Worm (Caenorhabditis elegans) whole organism, L3 larva: ENCODE measurements around the gene str-56.

Experiments used
- aly-2 ChIP-seq: fragments of 150-350 bp; optimal IDR thresholded peaks from 2 replicates; lab custom pipeline; 2014; ENCODE audit warnings: missing biosample characterization, missing genetic modification characterization
- lsy-12 ChIP-seq: sonication (generic microtip); optimal IDR thresholded peaks from 2 replicates; lab custom pipeline; 2016; ENCODE audit warnings: mild to moderate bottlenecking, missing genetic modification characterization, missing compliant biosample characterization
- nhr-237 ChIP-seq: fragments of 150-350 bp; optimal IDR thresholded peaks from 2 replicates; lab custom pipeline; 2014; ENCODE audit warnings: missing biosample characterization, missing genetic modification characterization
- nhr-25 ChIP-seq: sonication (generic microtip); optimal IDR thresholded peaks from 2 replicates; lab custom pipeline; 2017; ENCODE audit warnings: missing biosample characterization, missing genetic modification characterization
- tbx-2 ChIP-seq: sonication (generic microtip); optimal IDR thresholded peaks from 2 replicates; lab custom pipeline; 2016; ENCODE audit warnings: mild to moderate bottlenecking, missing genetic modification characterization, missing compliant biosample characterization
- unc-62 ChIP-seq: fragments of 150-350 bp; sonication (generic microtip); optimal IDR thresholded peaks from 4 replicates; lab custom pipeline; 2014; ENCODE audit warnings: missing biosample characterization, missing genetic modification reagents, missing genetic modification characterization

DNA sequence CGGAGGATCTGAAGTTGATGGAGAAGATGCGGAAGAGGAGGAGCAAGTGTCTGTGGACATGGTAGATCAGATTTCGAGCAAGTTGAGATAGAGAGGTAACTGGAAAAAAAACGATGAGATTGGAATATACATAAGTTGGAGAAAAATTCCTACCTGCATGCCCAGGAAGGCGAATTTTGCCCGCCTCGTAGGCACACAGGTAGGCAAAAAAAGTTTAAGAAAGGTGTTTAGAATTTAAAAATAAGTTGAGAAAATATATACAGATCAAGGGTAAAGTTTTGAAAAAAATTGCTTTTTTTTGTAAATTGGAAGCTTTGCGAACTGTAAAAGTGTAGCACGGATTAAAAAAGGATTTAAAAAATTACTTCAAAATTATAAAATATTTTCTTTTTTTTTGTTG is 7.1 kb downstream of the str-56 start, which contains the start of gene nhr-84:
- no peak for TF ChIP-seq lsy-12 (tag; lab: Kevin White, UChicago)
- TF ChIP-seq nhr-237 (tag; lab: Kevin White, UChicago): no peak
- no peak for TF ChIP-seq unc-62 (GFP tag; lab: Kevin White, UChicago)
- no peak for TF ChIP-seq aly-2 (tag; lab: Kevin White, UChicago)
- no peak for TF ChIP-seq tbx-2 (tag; lab: Kevin White, UChicago)
- TF ChIP-seq nhr-25 (tag; lab: Kevin White, UChicago): no peak
